Worm (Caenorhabditis elegans) whole organism, L3 larva: ENCODE data around the gene Y54G2A.18.

ENCODE experiments used
- R02D3.7 ChIP-seq: fragments of 150-350 bp; optimal IDR thresholded peaks from 2 replicates; lab custom pipeline; 2014; ENCODE audit warnings: missing biosample characterization, missing genetic modification characterization
- ZK546.5 ChIP-seq: sonication (generic microtip); optimal IDR thresholded peaks from 2 replicates; lab custom pipeline; 2017; ENCODE audit warnings: missing biosample characterization, missing genetic modification characterization
- aly-2 ChIP-seq: fragments of 150-350 bp; optimal IDR thresholded peaks from 2 replicates; lab custom pipeline; 2014; ENCODE audit warnings: missing biosample characterization, missing genetic modification characterization
- ama-1 ChIP-seq: fragments of 150-350 bp; optimal IDR thresholded peaks from 2 replicates; lab custom pipeline; 2018
- ceh-16 ChIP-seq: sonication (generic microtip); optimal IDR thresholded peaks from 2 replicates; lab custom pipeline; 2017; ENCODE audit warnings: missing biosample characterization, missing genetic modification characterization
- ceh-28 ChIP-seq: fragments of 150-350 bp; optimal IDR thresholded peaks from 2 replicates; lab custom pipeline; 2014; ENCODE audit warnings: missing biosample characterization, missing genetic modification reagents, missing genetic modification characterization
- ceh-82 ChIP-seq: fragments of 150-350 bp; optimal IDR thresholded peaks from 2 replicates; lab custom pipeline; 2014; ENCODE audit warnings: missing biosample characterization, missing genetic modification characterization
- ceh-9 ChIP-seq: sonication (generic microtip); optimal IDR thresholded peaks from 2 replicates; lab custom pipeline; 2018; ENCODE audit warnings: missing biosample characterization, missing genetic modification characterization
- daf-12 ChIP-seq: fragments of 150-350 bp; optimal IDR thresholded peaks from 2 replicates; lab custom pipeline; 2014; ENCODE audit warnings: missing biosample characterization, missing genetic modification reagents, missing genetic modification characterization
- egl-27 ChIP-seq: sonication (generic microtip); optimal IDR thresholded peaks from 4 replicates; lab custom pipeline; 2017; ENCODE audit warnings: missing biosample characterization, missing genetic modification reagents, missing genetic modification characterization
- egl-5 ChIP-seq: fragments of 150-350 bp; optimal IDR thresholded peaks from 2 replicates; lab custom pipeline; 2017; ENCODE audit warnings: missing biosample characterization, missing genetic modification reagents, missing genetic modification characterization, inconsistent platforms
- elt-1 ChIP-seq: fragments of 150-350 bp; optimal IDR thresholded peaks from 2 replicates; lab custom pipeline; 2014; ENCODE audit warnings: missing biosample characterization, missing genetic modification characterization
- elt-2 ChIP-seq: sonication (generic microtip); optimal IDR thresholded peaks from 2 replicates; lab custom pipeline; 2016; ENCODE audit warnings: missing genetic modification reagents, mild to moderate bottlenecking, missing genetic modification characterization, missing compliant biosample characterization
- elt-3 ChIP-seq, 3 experiments: fragments of 150-350 bp in 1 of 3; sonication (generic microtip) in 2 of 3; optimal IDR thresholded peaks; 2 replicates in 2 of 3; 4 replicates in 1 of 3; lab custom pipeline; 2014 to 2017; ENCODE audit warnings: missing biosample characterization in 3 of 3, missing genetic modification characterization in 3 of 3
- eor-1 ChIP-seq, 2 experiments: fragments of 150-350 bp; optimal IDR thresholded peaks; 2 replicates each; lab custom pipeline; 2014 to 2018; ENCODE audit warnings: missing biosample characterization in 2 of 2, missing genetic modification characterization in 2 of 2
- fkh-10 ChIP-seq: sonication (generic microtip); optimal IDR thresholded peaks from 2 replicates; lab custom pipeline; 2017; ENCODE audit warnings: missing biosample characterization, missing genetic modification reagents, missing genetic modification characterization
- fkh-2 ChIP-seq: fragments of 150-350 bp; optimal IDR thresholded peaks from 2 replicates; lab custom pipeline; 2014; ENCODE audit warnings: missing biosample characterization, missing genetic modification reagents, missing genetic modification characterization
- fos-1 ChIP-seq: fragments of 150-350 bp; optimal IDR thresholded peaks from 2 replicates; lab custom pipeline; 2014; ENCODE audit warnings: missing biosample characterization, missing genetic modification characterization
- hmg-11 ChIP-seq: sonication (generic microtip); optimal IDR thresholded peaks from 2 replicates; lab custom pipeline; 2016; ENCODE audit warnings: missing genetic modification characterization, missing compliant biosample characterization
- jun-1 ChIP-seq: fragments of 150-350 bp; optimal IDR thresholded peaks from 2 replicates; lab custom pipeline; 2014; ENCODE audit warnings: missing biosample characterization, missing genetic modification reagents, missing genetic modification characterization
- lin-15B ChIP-seq: fragments of 150-350 bp; optimal IDR thresholded peaks from 2 replicates; lab custom pipeline; 2014; ENCODE audit warnings: missing biosample characterization, missing genetic modification characterization
- lin-39 ChIP-seq: fragments of 150-350 bp; optimal IDR thresholded peaks from 2 replicates; lab custom pipeline; 2018; ENCODE audit warnings: missing biosample characterization, missing genetic modification reagents, missing genetic modification characterization
- lsy-12 ChIP-seq: sonication (generic microtip); optimal IDR thresholded peaks from 2 replicates; lab custom pipeline; 2016; ENCODE audit warnings: mild to moderate bottlenecking, missing genetic modification characterization, missing compliant biosample characterization
- mdl-1 ChIP-seq: fragments of 150-350 bp; optimal IDR thresholded peaks from 2 replicates; lab custom pipeline; 2014; ENCODE audit warnings: missing biosample characterization, missing genetic modification characterization
- mml-1 ChIP-seq: fragments of 150-350 bp; sonication (generic microtip); optimal IDR thresholded peaks from 3 replicates; lab custom pipeline; 2014; ENCODE audit warnings: missing biosample characterization, missing genetic modification characterization
- nfya-1 ChIP-seq: sonication (generic microtip); optimal IDR thresholded peaks from 2 replicates; lab custom pipeline; 2017; ENCODE audit warnings: missing genetic modification characterization, mild to moderate bottlenecking, missing compliant biosample characterization, antibody characterized with exemption, moderate library complexity; ENCODE audit not compliant: insufficient read depth
- nhr-11 ChIP-seq: fragments of 150-350 bp; optimal IDR thresholded peaks from 2 replicates; lab custom pipeline; 2014; ENCODE audit warnings: missing biosample characterization, missing genetic modification characterization
- nhr-12 ChIP-seq: fragments of 150-350 bp; optimal IDR thresholded peaks from 2 replicates; lab custom pipeline; 2014; ENCODE audit warnings: missing biosample characterization, missing genetic modification characterization
- nhr-23 ChIP-seq: fragments of 150-350 bp; optimal IDR thresholded peaks from 2 replicates; lab custom pipeline; 2014; ENCODE audit warnings: missing biosample characterization, missing genetic modification reagents, missing genetic modification characterization
- nhr-237 ChIP-seq: fragments of 150-350 bp; optimal IDR thresholded peaks from 2 replicates; lab custom pipeline; 2014; ENCODE audit warnings: missing biosample characterization, missing genetic modification characterization
- nhr-25 ChIP-seq: sonication (generic microtip); optimal IDR thresholded peaks from 2 replicates; lab custom pipeline; 2017; ENCODE audit warnings: missing biosample characterization, missing genetic modification characterization
- nhr-28 ChIP-seq: fragments of 150-350 bp; optimal IDR thresholded peaks from 2 replicates; lab custom pipeline; 2014; ENCODE audit warnings: missing biosample characterization, missing genetic modification characterization
- nhr-43 ChIP-seq: sonication (generic microtip); optimal IDR thresholded peaks from 2 replicates; lab custom pipeline; 2016; ENCODE audit warnings: mild to moderate bottlenecking, missing genetic modification characterization, missing compliant biosample characterization; ENCODE audit not compliant: poor library complexity, severe bottlenecking
- nhr-67 ChIP-seq: fragments of 150-350 bp; optimal IDR thresholded peaks from 2 replicates; lab custom pipeline; 2014; ENCODE audit warnings: missing biosample characterization, missing genetic modification characterization
- nhr-76 ChIP-seq: fragments of 150-350 bp; sonication (generic microtip); optimal IDR thresholded peaks from 5 replicates; lab custom pipeline; 2014; ENCODE audit warnings: missing biosample characterization, missing genetic modification characterization
- nhr-77 ChIP-seq: fragments of 150-350 bp; optimal IDR thresholded peaks from 2 replicates; lab custom pipeline; 2014; ENCODE audit warnings: missing biosample characterization, missing genetic modification characterization
- pha-4 ChIP-seq: fragments of 150-350 bp; optimal IDR thresholded peaks from 2 replicates; lab custom pipeline; 2014; ENCODE audit warnings: missing biosample characterization, missing genetic modification reagents, missing genetic modification characterization
- pqm-1 ChIP-seq: fragments of 150-350 bp; optimal IDR thresholded peaks from 2 replicates; lab custom pipeline; 2017; ENCODE audit warnings: missing biosample characterization, missing genetic modification characterization, inconsistent platforms
- sea-2 ChIP-seq: fragments of 150-350 bp; sonication (generic microtip); optimal IDR thresholded peaks from 4 replicates; lab custom pipeline; 2014; ENCODE audit warnings: missing biosample characterization, missing genetic modification reagents, missing genetic modification characterization
- skn-1 ChIP-seq: fragments of 150-350 bp; optimal IDR thresholded peaks from 2 replicates; lab custom pipeline; 2014; ENCODE audit warnings: missing biosample characterization, missing genetic modification characterization
- snpc-4 ChIP-seq: fragments of 150-350 bp; optimal IDR thresholded peaks from 2 replicates; lab custom pipeline; 2014; ENCODE audit warnings: missing biosample characterization, missing genetic modification characterization
- tbx-2 ChIP-seq: sonication (generic microtip); optimal IDR thresholded peaks from 2 replicates; lab custom pipeline; 2016; ENCODE audit warnings: mild to moderate bottlenecking, missing genetic modification characterization, missing compliant biosample characterization
- unc-39 ChIP-seq: sonication (generic microtip); optimal IDR thresholded peaks from 4 replicates; lab custom pipeline; 2017; ENCODE audit warnings: missing biosample characterization, missing genetic modification characterization
- unc-62 ChIP-seq: fragments of 150-350 bp; sonication (generic microtip); optimal IDR thresholded peaks from 4 replicates; lab custom pipeline; 2014; ENCODE audit warnings: missing biosample characterization, missing genetic modification reagents, missing genetic modification characterization
- zag-1 ChIP-seq: fragments of 150-350 bp; optimal IDR thresholded peaks from 2 replicates; lab custom pipeline; 2014; ENCODE audit warnings: missing biosample characterization, missing genetic modification characterization
- ztf-11 ChIP-seq: fragments of 150-350 bp; optimal IDR thresholded peaks from 2 replicates; lab custom pipeline; 2014; ENCODE audit warnings: missing biosample characterization, missing genetic modification characterization
- ztf-4 ChIP-seq: fragments of 150-350 bp; optimal IDR thresholded peaks from 2 replicates; lab custom pipeline; 2014; ENCODE audit warnings: missing biosample characterization, missing genetic modification characterization

The Y54G2A.18 gene

ce11 chrIV:2892395-2892786 is at the start of gene Y54G2A.18:
Y54G2A.18 (minus strand) TSS chrIV:2892495.
- no peak for TF ChIP-seq eor-1 (tag; optimal IDR thresholded peaks at IDR 0.05; lab: Kevin White, UChicago)
- TF ChIP-seq pha-4 (tag; lab: Kevin White, UChicago), result peak; percentile 35
- peak; percentile 28 for TF ChIP-seq ceh-28
- peak; percentile 35 for TF ChIP-seq elt-2 (tag; lab: Kevin White, UChicago)

- no peak for TF ChIP-seq ztf-11 (tag; lab: Kevin White, UChicago)
- TF ChIP-seq jun-1 (tag; lab: Kevin White, UChicago), result no peak
- TF ChIP-seq skn-1, result no peak
- no peak for TF ChIP-seq fkh-10
- no peak for TF ChIP-seq nhr-237
- TF ChIP-seq mdl-1, result no peak
- no peak for TF ChIP-seq lin-15B (tag; lab: Kevin White, UChicago)
Measured at ce11 chrIV:2935194-2935593, 42.9 kb upstream of the Y54G2A.18 start.

DNA sequence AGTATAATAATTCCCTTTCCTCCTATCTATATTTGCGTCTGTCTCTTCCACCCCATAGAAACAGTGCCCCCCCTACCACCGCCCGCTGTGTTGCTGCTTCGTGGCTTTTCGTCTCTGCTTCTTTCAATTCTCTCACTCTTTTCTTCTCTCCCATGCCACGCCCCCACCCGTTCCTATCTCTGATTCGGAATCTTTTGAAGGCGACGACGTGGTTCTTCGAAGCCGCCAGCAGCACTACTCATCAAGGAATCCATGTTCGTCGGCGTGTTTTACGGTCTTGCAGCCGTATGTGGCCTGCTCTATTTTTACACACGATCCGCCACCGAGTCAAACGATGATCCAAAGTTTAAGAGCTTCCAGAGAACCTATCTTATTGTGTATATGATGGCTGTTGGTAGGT is 38.9 kb upstream of the Y54G2A.18 start, which contains the start of gene samt-1:
Gene samt-1 (plus strand): TSS at position 176 of the 400 bp plus-strand sequence.
- TF ChIP-seq zag-1 (no peak), elt-2 (tag; lab: Kevin White, UChicago) (peak; percentile 41)

DNA sequence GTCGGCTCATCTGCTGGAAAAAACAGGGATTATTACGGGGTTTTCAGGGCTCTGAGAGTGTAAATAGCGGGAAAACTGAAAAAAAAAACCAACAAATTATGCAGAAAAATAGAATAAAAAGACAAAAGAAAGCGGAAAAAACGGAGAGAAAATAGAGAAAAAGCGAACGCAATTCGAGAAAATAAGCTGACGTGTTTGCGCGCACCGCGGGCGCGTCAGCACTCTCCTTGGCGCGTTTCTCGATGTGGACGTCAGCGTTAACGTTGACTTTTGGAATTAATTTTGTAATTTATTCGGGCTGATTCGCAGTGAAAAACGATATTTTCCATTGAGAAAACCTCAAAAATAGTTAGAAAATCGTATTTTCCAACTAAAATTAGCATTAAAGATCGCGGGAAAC is 36.1 kb upstream of the Y54G2A.18 start, which contains the start of gene manf-1:
Gene manf-1 (minus strand): TSS at position 13 of the 400 bp plus-strand sequence.
- TF ChIP-seq nhr-67 (tag; lab: Kevin White, UChicago) (no peak), elt-1 (tag; lab: Kevin White, UChicago) (no peak), hmg-11 (tag; lab: Kevin White, UChicago) (peak; percentile 71), nhr-11 (tag; lab: Kevin White, UChicago) (no peak), fos-1 (no peak), nhr-43 (no peak), ceh-82 (tag; lab: Kevin White, UChicago) (no peak), ZK546.5 (tag; lab: Kevin White, UChicago) (no peak), ztf-4 (no peak), ztf-11 (tag; lab: Kevin White, UChicago) (no peak), lsy-12 (peak; percentile 38), nfya-1 (tag; lab: Kevin White, UChicago) (peak; percentile 79), egl-5 (peak; percentile 23), nhr-12 (tag; lab: Kevin White, UChicago) (no peak), ama-1 (lab: Kevin White, UChicago) (no peak), lin-15B (tag; lab: Kevin White, UChicago) (peak; percentile 80), aly-2 (tag; lab: Kevin White, UChicago) (no peak), fkh-10 (no peak), ceh-28 (no peak), jun-1 (tag; lab: Kevin White, UChicago) (peak; percentile 53), nhr-23 (tag; lab: Kevin White, UChicago) (peak; percentile 52), elt-3 (tag; optimal IDR thresholded peaks at IDR 0.05; lab: Kevin White, UChicago) (no peak), unc-62 (GFP tag; lab: Kevin White, UChicago) (no peak), nhr-77 (tag; lab: Kevin White, UChicago) (no peak), zag-1 (no peak), daf-12 (no peak), nhr-76 (tag; lab: Kevin White, UChicago) (no peak), pha-4 (tag; lab: Kevin White, UChicago) (peak; percentile 70), unc-39 (tag; lab: Kevin White, UChicago) (no peak), eor-1 (tag; optimal IDR thresholded peaks at IDR 0.05; lab: Kevin White, UChicago) (no peak), skn-1 (peak; percentile 48), nhr-25 (tag; lab: Kevin White, UChicago) (peak; percentile 59), mml-1 (no peak), R02D3.7 (tag; lab: Kevin White, UChicago) (no peak), egl-27 (tag; lab: Kevin White, UChicago) (no peak), tbx-2 (peak; percentile 39), lin-39 (tag; lab: Kevin White, UChicago) (peak; percentile 70), ceh-16 (no peak), fkh-2 (tag; lab: Kevin White, UChicago) (no peak), elt-2 (tag; lab: Kevin White, UChicago) (peak; percentile 39), sea-2 (no peak), mdl-1 (no peak), ceh-9 (tag; lab: Kevin White, UChicago) (no peak), nhr-237 (no peak), snpc-4 (tag; lab: Kevin White, UChicago) (peak; percentile 62), pqm-1 (tag; lab: Kevin White, UChicago) (no peak), nhr-28 (no peak)
